Fruit fly (Drosophila melanogaster) whole organism, embryonic: Measurements from ENCODE around the gene Pdfr.

Source experiments
- Atf6 ChIP-seq: fragments of 200-800 bp; sonication (Bioruptor generic); IDR thresholded peaks from 2 replicates; pipeline ENCODE4 v1.3.6; 2022; ENCODE audit warnings: missing biosample characterization, missing genetic modification characterization
- CG11695 ChIP-seq: fragments of 200-800 bp; sonication (Bioruptor generic); IDR thresholded peaks from 3 replicates; pipeline ENCODE4 v1.3.6; 2022; ENCODE audit warnings: missing biosample characterization, missing genetic modification characterization
- CG13287 ChIP-seq: fragments of 200-800 bp; sonication (Bioruptor generic); IDR thresholded peaks from 2 replicates; pipeline ENCODE4 v1.3.6; 2022; ENCODE audit warnings: missing biosample characterization, missing genetic modification characterization; ENCODE audit not compliant: partially characterized antibody
- CG32532 ChIP-seq: fragments of 200-800 bp; sonication (Bioruptor generic); IDR thresholded peaks from 2 replicates; pipeline ENCODE4 v1.3.6; 2022; ENCODE audit warnings: missing biosample characterization, missing genetic modification characterization
- CG5245 ChIP-seq: fragments of 200-800 bp; sonication (Bioruptor generic); optimal IDR thresholded peaks from 3 replicates; lab custom pipeline; 2016; ENCODE audit warnings: missing biosample characterization, missing genetic modification characterization

DNA sequence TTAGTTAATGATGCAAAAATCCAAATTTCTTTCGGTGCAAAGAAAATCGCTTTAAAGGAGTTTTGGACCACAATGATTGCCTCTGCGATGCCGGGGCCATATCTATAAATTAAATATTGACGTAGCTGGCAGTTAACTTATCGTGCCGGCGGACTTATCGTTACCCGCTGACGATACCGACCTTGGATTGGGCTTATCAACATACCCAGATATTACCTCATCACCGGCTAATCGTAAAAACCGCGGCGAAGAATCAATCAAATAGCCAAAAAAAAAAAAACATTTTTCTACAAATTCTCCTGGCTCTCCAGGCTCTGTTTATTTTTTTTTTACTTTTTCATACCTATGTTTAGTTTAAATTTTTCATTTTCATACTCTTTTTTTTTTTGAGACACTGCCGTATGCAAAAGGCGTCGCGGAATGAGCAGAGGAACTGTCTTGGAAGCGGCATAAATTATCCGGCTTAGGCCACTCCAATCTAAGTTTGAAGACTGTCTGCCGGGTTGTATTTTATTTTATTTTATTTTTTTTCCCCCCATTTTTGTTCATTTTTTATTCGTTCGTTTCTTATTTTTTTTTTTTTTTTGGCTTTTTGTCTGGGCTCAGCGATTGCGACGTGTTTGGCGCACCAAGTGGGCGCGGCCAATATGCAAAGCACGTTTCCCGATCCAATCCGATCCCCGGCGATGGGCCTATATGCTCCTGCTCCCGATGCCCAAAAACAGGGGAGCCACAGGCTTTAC lies 16.9 kb upstream of the Pdfr start:
- TF ChIP-seq CG5245 (GFP tag; lab: Kevin White, UChicago) (no peak), CG13287 (no peak), CG11695 (GFP tag; lab: Robert Waterston, UW) (no peak), CG32532 (no peak), Atf6 (GFP tag; lab: Robert Waterston, UW) (no peak)
